Worm (Caenorhabditis elegans) whole organism, L1 larva: ENCODE measurements around the gene flp-21.

ENCODE experiments used
- efl-3 ChIP-seq: fragments of 200-800 bp; sonication (Bioruptor generic); optimal IDR thresholded peaks from 2 replicates; lab custom pipeline; 2018; ENCODE audit warnings: mild to moderate bottlenecking, missing genetic modification characterization, missing compliant biosample characterization
- lin-13 ChIP-seq: fragments of 150-350 bp; optimal IDR thresholded peaks from 2 replicates; lab custom pipeline; 2014; ENCODE audit warnings: missing biosample characterization, missing genetic modification reagents, missing genetic modification characterization
- nhr-76 ChIP-seq: sonication (generic microtip); optimal IDR thresholded peaks from 2 replicates; lab custom pipeline; 2017; ENCODE audit warnings: missing biosample characterization, missing genetic modification characterization
- pqm-1 ChIP-seq: sonication (generic microtip); optimal IDR thresholded peaks from 3 replicates; lab custom pipeline; 2017; ENCODE audit warnings: missing biosample characterization, missing genetic modification characterization
- unc-62 ChIP-seq: fragments of 150-350 bp; optimal IDR thresholded peaks from 2 replicates; lab custom pipeline; 2014; ENCODE audit warnings: missing biosample characterization, missing genetic modification reagents, missing genetic modification characterization
- unc-98 ChIP-seq: fragments of 200-800 bp; sonication (Bioruptor generic); IDR thresholded peaks from 2 replicates; pipeline ENCODE4 v1.3.6; 2022; ENCODE audit warnings: missing genetic modification characterization, missing compliant biosample characterization
- zag-1 ChIP-seq: fragments of 150-350 bp; optimal IDR thresholded peaks from 2 replicates; lab custom pipeline; 2014; ENCODE audit warnings: missing biosample characterization, missing genetic modification characterization

DNA sequence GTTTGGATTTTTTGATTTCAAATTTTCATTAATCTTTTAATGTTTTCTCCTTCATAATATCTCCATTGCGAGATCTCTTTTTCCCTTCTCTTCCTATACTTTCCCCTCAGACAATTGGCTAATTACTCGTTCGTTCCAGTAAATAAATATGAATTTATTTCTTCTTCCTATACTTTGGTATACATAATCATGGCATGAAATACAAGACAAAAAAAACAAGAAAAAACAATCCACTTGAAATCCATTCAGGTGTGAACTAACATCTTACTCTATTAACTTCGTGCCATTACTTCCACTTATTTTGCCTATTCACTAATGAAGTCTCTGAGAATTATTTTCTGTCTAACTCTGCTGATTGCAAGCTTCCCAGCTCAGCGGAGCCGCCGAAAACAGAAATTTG is 49.1 kb downstream of the flp-21 start, which contains the start of gene grd-8:
- TF ChIP-seq unc-62 (GFP tag; lab: Kevin White, UChicago) (no peak), lin-13 (GFP tag; lab: Kevin White, UChicago) (no peak), pqm-1 (tag; lab: Kevin White, UChicago) (no peak), nhr-76 (tag; lab: Kevin White, UChicago) (no peak), zag-1 (tag; lab: Kevin White, UChicago) (no peak), unc-98 (no peak), efl-3 (GFP tag; lab: Kevin White, UChicago) (no peak)
